Comparison of ENCODE assay signal across 2 fruit fly cellular contexts in genomic region chr2L:21632909-21633308, dm6.
TF ChIP-seq lines count a peak whose summit lies in the region.

No protein-coding gene starts in this region.

- no peak for TF ChIP-seq CTCF in whole organism, embryonic (GFP tag; optimal IDR thresholded peaks at IDR 0.05; lab: Kevin White, UChicago)

TF ChIP-seq in whole organism, embryonic, 481 proteins besides CTCF, POLR2A, EP300 and RAD21:
- no peak for TF ChIP-seq tio (GFP tag; optimal IDR thresholded peaks at IDR 0.05; lab: Kevin White, UChicago)
- no peak for TF ChIP-seq jing (GFP tag; optimal IDR thresholded peaks at IDR 0.05; lab: Kevin White, UChicago)
- no peak for TF ChIP-seq CG12104 (GFP tag; optimal IDR thresholded peaks at IDR 0.05; lab: Kevin White, UChicago)
- TF ChIP-seq sens (GFP tag; lab: Kevin White, UChicago): peak; percentile 21
- no peak for TF ChIP-seq Lpt (GFP tag; optimal IDR thresholded peaks at IDR 0.05; lab: Kevin White, UChicago)
- no peak for TF ChIP-seq pum (GFP tag; optimal IDR thresholded peaks at IDR 0.05; lab: Kevin White, UChicago)
- no peak for TF ChIP-seq Awh (GFP tag; IDR thresholded peaks at IDR 0.05; lab: Robert Waterston, UW)
- peak; percentile 71 for TF ChIP-seq cad (GFP tag; optimal IDR thresholded peaks at IDR 0.05; lab: Kevin White, UChicago)
- peak; percentile 53 for TF ChIP-seq CG15479 (GFP tag; optimal IDR thresholded peaks at IDR 0.05; lab: Kevin White, UChicago)
- TF ChIP-seq Kr (GFP tag; optimal IDR thresholded peaks at IDR 0.05; lab: Kevin White, UChicago): no peak
- TF ChIP-seq rib (GFP tag; IDR thresholded peaks at IDR 0.05; lab: Robert Waterston, UW): no peak
- no peak for TF ChIP-seq shn (GFP tag; optimal IDR thresholded peaks at IDR 0.05; lab: Kevin White, UChicago)
- no peak for TF ChIP-seq Elba2 (GFP tag; optimal IDR thresholded peaks at IDR 0.05; lab: Kevin White, UChicago)
- peak; percentile 60 for TF ChIP-seq Trl (optimal IDR thresholded peaks at IDR 0.05; lab: Kevin White, UChicago)
- peak; percentile 23 for TF ChIP-seq Trl (GFP tag; optimal IDR thresholded peaks at IDR 0.05; lab: Kevin White, UChicago)
- TF ChIP-seq PHDP (tag; optimal IDR thresholded peaks at IDR 0.05; lab: Kevin White, UChicago): no peak
- no peak for TF ChIP-seq Deaf1 (tag; optimal IDR thresholded peaks at IDR 0.05; lab: Kevin White, UChicago)
- TF ChIP-seq tna (GFP tag; IDR thresholded peaks at IDR 0.05; lab: Robert Waterston, UW; ENCODE audit: partially characterized antibody): no peak
- peak; percentile 60; the same call in 2 of the 3 replicates for TF ChIP-seq CG2199 (GFP tag; IDR thresholded peaks at IDR 0.05; lab: Robert Waterston, UW)
- TF ChIP-seq CG11696 (GFP tag; IDR thresholded peaks at IDR 0.05; lab: Robert Waterston, UW): no peak
- no peak for TF ChIP-seq CG6765 (GFP tag; optimal IDR thresholded peaks at IDR 0.05; lab: Kevin White, UChicago)
- TF ChIP-seq eve (GFP tag; optimal IDR thresholded peaks at IDR 0.05; lab: Kevin White, UChicago): peak in 1 of 2 experiments; percentile 35
- no peak for TF ChIP-seq CG34224 (GFP tag; IDR thresholded peaks at IDR 0.05; lab: Robert Waterston, UW; ENCODE audit: partially characterized antibody)
- TF ChIP-seq cwo (GFP tag; optimal IDR thresholded peaks at IDR 0.05; lab: Kevin White, UChicago): no peak
- no peak for TF ChIP-seq Drgx (GFP tag; IDR thresholded peaks at IDR 0.05; lab: Robert Waterston, UW)
- TF ChIP-seq CG1602 (GFP tag; optimal IDR thresholded peaks at IDR 0.05; lab: Kevin White, UChicago): no peak
- TF ChIP-seq CG14441 (GFP tag; IDR thresholded peaks at IDR 0.05; lab: Robert Waterston, UW): no peak
- no peak for TF ChIP-seq Xrp1 (GFP tag; IDR thresholded peaks at IDR 0.05; lab: Robert Waterston, UW)
- no peak for TF ChIP-seq CG2129 (GFP tag; IDR thresholded peaks at IDR 0.05; lab: Robert Waterston, UW; ENCODE audit: partially characterized antibody)
- no peak for TF ChIP-seq Camta (GFP tag; optimal IDR thresholded peaks at IDR 0.05; lab: Kevin White, UChicago)
- no peak for TF ChIP-seq Dip2 (GFP tag; IDR thresholded peaks at IDR 0.05; lab: Robert Waterston, UW)
- no peak for TF ChIP-seq CG4730 (GFP tag; IDR thresholded peaks at IDR 0.05; lab: Robert Waterston, UW)
- TF ChIP-seq cato (GFP tag; optimal IDR thresholded peaks at IDR 0.05; lab: Kevin White, UChicago; ENCODE audit: borderline replicate concordance): no peak
- no peak for TF ChIP-seq schlank (tag; optimal IDR thresholded peaks at IDR 0.05; lab: Kevin White, UChicago)
- TF ChIP-seq eyg (GFP tag; optimal IDR thresholded peaks at IDR 0.05; lab: Kevin White, UChicago): no peak
- peak; percentile 15 for TF ChIP-seq pros (GFP tag; optimal IDR thresholded peaks at IDR 0.05; lab: Kevin White, UChicago)

TF ChIP-seq in whole organism, prepupa, 60 proteins besides CTCF, POLR2A, EP300 and RAD21:
- TF ChIP-seq esn (GFP tag; optimal IDR thresholded peaks at IDR 0.05; lab: Kevin White, UChicago) (no peak), Sox14 (GFP tag; optimal IDR thresholded peaks at IDR 0.05; lab: Kevin White, UChicago) (no peak), svp (GFP tag; lab: Kevin White, UChicago) (peak; percentile 21), CG8119 (GFP tag; IDR thresholded peaks at IDR 0.05; lab: Robert Waterston, UW) (no peak)
